Worm (Caenorhabditis elegans): ENCODE results near the gene F39B3.7.

DNA sequence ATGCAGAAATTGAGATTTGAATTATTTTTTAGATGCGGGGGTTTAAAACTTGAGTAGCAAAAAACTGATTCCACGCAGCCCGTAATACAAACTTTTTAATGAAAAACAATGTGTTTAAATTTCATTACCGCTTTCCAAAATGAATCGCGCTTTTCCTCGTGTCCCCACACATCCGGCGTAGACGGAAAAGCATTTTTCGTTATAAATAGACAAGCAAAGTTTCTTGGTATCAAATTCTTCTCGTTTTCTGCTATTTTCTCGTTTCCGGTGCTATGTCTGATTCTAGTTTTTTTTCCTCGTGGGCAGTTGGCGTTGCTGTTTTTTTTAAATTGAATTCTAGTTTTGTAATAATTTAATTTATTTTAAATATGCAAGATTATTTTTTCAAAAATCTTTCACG, 45.7 kb upstream of the F39B3.7 start:
- TF ChIP-seq egl-5 (tag; optimal IDR thresholded peaks at IDR 0.05) (no peak), R02D3.7 (tag; optimal IDR thresholded peaks at IDR 0.05) (no peak), ceh-28 (tag; optimal IDR thresholded peaks at IDR 0.05) (no peak), ceh-16 (tag; optimal IDR thresholded peaks at IDR 0.05) (no peak), fos-1 (tag; optimal IDR thresholded peaks at IDR 0.05) (no peak), elt-2 (tag; optimal IDR thresholded peaks at IDR 0.05) (no peak), unc-39 (tag; optimal IDR thresholded peaks at IDR 0.05) (no peak), ama-1 (optimal IDR thresholded peaks at IDR 0.05) (no peak), jun-1 (tag; optimal IDR thresholded peaks at IDR 0.05) (no peak), ztf-11 (tag; optimal IDR thresholded peaks at IDR 0.05) (no peak), fkh-10 (GFP tag; optimal IDR thresholded peaks at IDR 0.05) (no peak), unc-62 (GFP tag; optimal IDR thresholded peaks at IDR 0.05) (no peak), nhr-28 (tag; optimal IDR thresholded peaks at IDR 0.05) (no peak)

All from whole organism, L3 larva.